Fruit fly (Drosophila melanogaster) whole organism, embryonic: ENCODE data around the gene CG10132.

Experiments
- Bdp1 ChIP-seq: fragments of 200-800 bp; sonication (Bioruptor generic); optimal IDR thresholded peaks from 3 replicates; lab custom pipeline; 2016; ENCODE audit warnings: missing biosample characterization, missing genetic modification characterization
- CG10462 ChIP-seq: fragments of 200-800 bp; sonication (Bioruptor generic); optimal IDR thresholded peaks from 2 replicates; lab custom pipeline; 2016; ENCODE audit warnings: missing biosample characterization, missing genetic modification characterization
- CG11398 ChIP-seq: fragments of 200-800 bp; sonication (Bioruptor generic); optimal IDR thresholded peaks from 2 replicates; lab custom pipeline; 2016; ENCODE audit warnings: missing biosample characterization, missing genetic modification characterization
- CG12391 ChIP-seq: fragments of 200-800 bp; sonication (Bioruptor generic); optimal IDR thresholded peaks from 3 replicates; lab custom pipeline; 2018; ENCODE audit warnings: missing biosample characterization, mild to moderate bottlenecking, missing genetic modification characterization, moderate library complexity
- CG16779 ChIP-seq: fragments of 200-800 bp; sonication (Bioruptor generic); IDR thresholded peaks from 2 replicates; pipeline ENCODE4 v1.3.6; 2022; ENCODE audit warnings: missing biosample characterization, missing genetic modification characterization
- CG17612 ChIP-seq: fragments of 200-800 bp; sonication (Bioruptor generic); IDR thresholded peaks from 2 replicates; pipeline ENCODE4 v1.3.6; 2022; ENCODE audit warnings: missing biosample characterization, missing genetic modification characterization
- CG17912 ChIP-seq: fragments of 200-800 bp; sonication (Bioruptor generic); optimal IDR thresholded peaks from 2 replicates; lab custom pipeline; 2018; ENCODE audit warnings: missing biosample characterization, mild to moderate bottlenecking, missing genetic modification characterization
- CG18599 ChIP-seq: fragments of 200-800 bp; sonication (Bioruptor generic); optimal IDR thresholded peaks from 3 replicates; lab custom pipeline; 2017; ENCODE audit warnings: missing biosample characterization, missing genetic modification characterization, mild to moderate bottlenecking, moderate library complexity, missing genetic modification reagents
- CG2678 ChIP-seq: fragments of 200-800 bp; sonication (Bioruptor generic); optimal IDR thresholded peaks from 3 replicates; lab custom pipeline; 2019; ENCODE audit warnings: missing biosample characterization, mild to moderate bottlenecking, missing genetic modification characterization, moderate library complexity
- CG2875 ChIP-seq: fragments of 200-800 bp; sonication (Bioruptor generic); optimal IDR thresholded peaks from 2 replicates; lab custom pipeline; 2017; ENCODE audit warnings: missing biosample characterization, mild to moderate bottlenecking, missing genetic modification characterization, missing genetic modification reagents
- CG30403 ChIP-seq: fragments of 200-800 bp; sonication (Bioruptor generic); optimal IDR thresholded peaks from 3 replicates; lab custom pipeline; 2016; ENCODE audit warnings: missing biosample characterization, missing genetic modification characterization
- CG31224 ChIP-seq: fragments of 200-800 bp; sonication (Bioruptor generic); IDR thresholded peaks from 2 replicates; pipeline ENCODE4 v1.3.6; 2022; ENCODE audit warnings: missing biosample characterization, missing genetic modification characterization
- CG32772 ChIP-seq: fragments of 200-800 bp; sonication (Bioruptor generic); IDR thresholded peaks from 2 replicates; pipeline ENCODE4 v1.3.6; 2022; ENCODE audit warnings: missing biosample characterization, missing genetic modification characterization
- CG3281 ChIP-seq: fragments of 200-800 bp; sonication (Bioruptor generic); optimal IDR thresholded peaks from 3 replicates; lab custom pipeline; 2017; ENCODE audit warnings: missing biosample characterization, mild to moderate bottlenecking, missing genetic modification characterization
- CG33557 ChIP-seq: fragments of 200-800 bp; sonication (Bioruptor generic); optimal IDR thresholded peaks from 2 replicates; lab custom pipeline; 2019; ENCODE audit warnings: missing biosample characterization, mild to moderate bottlenecking, missing genetic modification characterization, moderate library complexity
- CG3407 ChIP-seq: fragments of 200-800 bp; sonication (Bioruptor generic); optimal IDR thresholded peaks from 2 replicates; lab custom pipeline; 2018; ENCODE audit warnings: missing biosample characterization, mild to moderate bottlenecking, missing genetic modification characterization
- CG34224 ChIP-seq: fragments of 200-800 bp; sonication (Bioruptor generic); IDR thresholded peaks from 3 replicates; pipeline ENCODE4 v1.3.6; 2022; ENCODE audit warnings: missing biosample characterization, missing genetic modification characterization; ENCODE audit not compliant: partially characterized antibody
- CG4424 ChIP-seq: fragments of 200-800 bp; sonication (Bioruptor generic); optimal IDR thresholded peaks from 3 replicates; lab custom pipeline; 2016; ENCODE audit warnings: missing biosample characterization, missing genetic modification characterization
- CG8089 ChIP-seq: fragments of 200-800 bp; sonication (Bioruptor generic); optimal IDR thresholded peaks from 3 replicates; lab custom pipeline; 2016; ENCODE audit warnings: missing biosample characterization, missing genetic modification characterization
- CG8765 ChIP-seq: fragments of 200-800 bp; sonication (Bioruptor generic); IDR thresholded peaks from 2 replicates; pipeline ENCODE4 v1.3.6; 2022; ENCODE audit warnings: missing biosample characterization, missing genetic modification characterization
- CoRest ChIP-seq: fragments of 200-800 bp; sonication (Bioruptor generic); optimal IDR thresholded peaks from 3 replicates; lab custom pipeline; 2018; ENCODE audit warnings: missing biosample characterization, mild to moderate bottlenecking, missing genetic modification characterization, moderate library complexity
- Doc3 ChIP-seq: fragments of 200-800 bp; sonication (Bioruptor generic); IDR thresholded peaks from 3 replicates; pipeline ENCODE4 v1.3.6; 2022; ENCODE audit warnings: missing biosample characterization, missing genetic modification characterization; ENCODE audit not compliant: partially characterized antibody
- Hr3 ChIP-seq: fragments of 200-800 bp; sonication (Bioruptor generic); optimal IDR thresholded peaks from 3 replicates; lab custom pipeline; 2016; ENCODE audit warnings: missing biosample characterization, missing genetic modification characterization
- Neu2 ChIP-seq: fragments of 200-800 bp; sonication (Bioruptor generic); optimal IDR thresholded peaks from 3 replicates; lab custom pipeline; 2016; ENCODE audit warnings: missing biosample characterization, missing genetic modification characterization, borderline replicate concordance
- Nf-YC ChIP-seq: fragments of 200-800 bp; optimal IDR thresholded peaks from 3 replicates; lab custom pipeline; 2019; ENCODE audit warnings: missing biosample characterization, mild to moderate bottlenecking, missing genetic modification characterization, moderate library complexity
- Pdp1 ChIP-seq, 2 experiments: fragments of 200-800 bp; sonication (Bioruptor generic); optimal IDR thresholded peaks; 3 replicates each; lab custom pipeline; 2016; ENCODE audit warnings: missing biosample characterization in 2 of 2, missing genetic modification characterization in 2 of 2, mild to moderate bottlenecking in 1 of 2, moderate library complexity in 1 of 2
- Stat92E ChIP-seq, 3 experiments: fragments of >200 bp in 2 of 3; fragments of 200-800 bp in 1 of 3; sonication (Bioruptor generic) in 1 of 3; optimal IDR thresholded peaks; 2 replicates each; lab custom pipeline; 2017 to 2019; ENCODE audit warnings: missing biosample characterization in 3 of 3, missing genetic modification characterization in 3 of 3, mild to moderate bottlenecking in 1 of 3, moderate library complexity in 1 of 3
- TFAM ChIP-seq: fragments of 200-800 bp; sonication (Bioruptor generic); optimal IDR thresholded peaks from 2 replicates; lab custom pipeline; 2017; ENCODE audit warnings: missing biosample characterization, missing genetic modification characterization, inconsistent platforms
- abd-A ChIP-seq: fragments of 200-800 bp; sonication (Bioruptor generic); optimal IDR thresholded peaks from 3 replicates; lab custom pipeline; 2019; ENCODE audit warnings: missing biosample characterization, mild to moderate bottlenecking, missing genetic modification characterization, moderate library complexity
- ara ChIP-seq: fragments of 200-800 bp; sonication (Bioruptor generic); IDR thresholded peaks from 2 replicates; pipeline ENCODE4 v1.3.6; 2022; ENCODE audit warnings: missing biosample characterization, missing genetic modification characterization
- az2 ChIP-seq: fragments of 200-800 bp; sonication (Bioruptor generic); optimal IDR thresholded peaks from 3 replicates; lab custom pipeline; 2016; ENCODE audit warnings: missing biosample characterization, missing genetic modification characterization
- br ChIP-seq: fragments of >200 bp; optimal IDR thresholded peaks from 2 replicates; lab custom pipeline; 2017
- dati ChIP-seq: fragments of 200-800 bp; sonication (Bioruptor generic); IDR thresholded peaks from 2 replicates; pipeline ENCODE4 v1.3.6; 2022; ENCODE audit warnings: missing biosample characterization, missing genetic modification characterization
- grau ChIP-seq: fragments of 200-800 bp; optimal IDR thresholded peaks from 3 replicates; lab custom pipeline; 2019; ENCODE audit warnings: missing biosample characterization, mild to moderate bottlenecking, missing genetic modification characterization, moderate library complexity
- hkb ChIP-seq, 2 experiments: fragments of 200-800 bp in 1 of 2; fragments of >200 bp in 1 of 2; sonication (Bioruptor generic) in 1 of 2; IDR thresholded peaks in 1 of 2; optimal IDR thresholded peaks in 1 of 2; 2 replicates each; pipeline versions ENCODE4 v1.3.6 to Lab custom; 2017 to 2022; ENCODE audit warnings: missing biosample characterization in 1 of 2, missing genetic modification characterization in 1 of 2
- jing ChIP-seq: fragments of 200-800 bp; sonication (Bioruptor generic); optimal IDR thresholded peaks from 2 replicates; lab custom pipeline; 2018; ENCODE audit warnings: missing biosample characterization, mild to moderate bottlenecking, missing genetic modification characterization
- kay ChIP-seq: fragments of 200-800 bp; sonication (Bioruptor generic); optimal IDR thresholded peaks from 2 replicates; lab custom pipeline; 2016; ENCODE audit warnings: missing biosample characterization, missing genetic modification characterization
- klu ChIP-seq: fragments of 200-800 bp; sonication (Bioruptor generic); IDR thresholded peaks from 2 replicates; pipeline ENCODE4 v1.3.6; 2022; ENCODE audit warnings: missing biosample characterization, missing genetic modification characterization
- nau ChIP-seq: fragments of 200-800 bp; sonication (Bioruptor generic); optimal IDR thresholded peaks from 3 replicates; lab custom pipeline; 2017; ENCODE audit warnings: missing biosample characterization, mild to moderate bottlenecking, missing genetic modification characterization, missing genetic modification reagents
- onecut ChIP-seq: fragments of 200-800 bp; sonication (Bioruptor generic); IDR thresholded peaks from 2 replicates; pipeline ENCODE4 v1.3.6; 2022; ENCODE audit warnings: missing biosample characterization, missing genetic modification characterization
- p53 ChIP-seq: fragments of 200-800 bp; sonication (Bioruptor generic); optimal IDR thresholded peaks from 2 replicates; lab custom pipeline; 2016; ENCODE audit warnings: missing biosample characterization, missing genetic modification characterization
- sc ChIP-seq, 3 experiments: fragments of >200 bp in 2 of 3; fragments of 200-800 bp in 1 of 3; sonication (Bioruptor generic) in 1 of 3; optimal IDR thresholded peaks; 2 replicates in 2 of 3; 3 replicates in 1 of 3; lab custom pipeline; 2017; ENCODE audit warnings: mild to moderate bottlenecking in 1 of 3, missing biosample characterization in 1 of 3, missing genetic modification characterization in 1 of 3, missing genetic modification reagents in 1 of 3
- schlank ChIP-seq: fragments of 200-800 bp; sonication (Bioruptor generic); optimal IDR thresholded peaks from 2 replicates; lab custom pipeline; 2018; ENCODE audit warnings: missing biosample characterization, mild to moderate bottlenecking, missing genetic modification characterization
- tap ChIP-seq: fragments of 200-800 bp; optimal IDR thresholded peaks from 3 replicates; lab custom pipeline; 2019; ENCODE audit warnings: missing biosample characterization, mild to moderate bottlenecking, missing genetic modification characterization, moderate library complexity
- tio ChIP-seq: fragments of 200-800 bp; sonication (Bioruptor generic); optimal IDR thresholded peaks from 2 replicates; lab custom pipeline; 2017; ENCODE audit warnings: missing biosample characterization, missing genetic modification characterization, inconsistent platforms
- twi ChIP-seq: fragments of 200-800 bp; optimal IDR thresholded peaks from 2 replicates; lab custom pipeline; 2019; ENCODE audit warnings: missing biosample characterization, mild to moderate bottlenecking, missing genetic modification characterization, moderate library complexity
- unpg ChIP-seq: fragments of 200-800 bp; sonication (Bioruptor generic); optimal IDR thresholded peaks from 3 replicates; lab custom pipeline; 2018; ENCODE audit warnings: missing biosample characterization, mild to moderate bottlenecking, missing genetic modification characterization, moderate library complexity

CG10132 gene

DNA sequence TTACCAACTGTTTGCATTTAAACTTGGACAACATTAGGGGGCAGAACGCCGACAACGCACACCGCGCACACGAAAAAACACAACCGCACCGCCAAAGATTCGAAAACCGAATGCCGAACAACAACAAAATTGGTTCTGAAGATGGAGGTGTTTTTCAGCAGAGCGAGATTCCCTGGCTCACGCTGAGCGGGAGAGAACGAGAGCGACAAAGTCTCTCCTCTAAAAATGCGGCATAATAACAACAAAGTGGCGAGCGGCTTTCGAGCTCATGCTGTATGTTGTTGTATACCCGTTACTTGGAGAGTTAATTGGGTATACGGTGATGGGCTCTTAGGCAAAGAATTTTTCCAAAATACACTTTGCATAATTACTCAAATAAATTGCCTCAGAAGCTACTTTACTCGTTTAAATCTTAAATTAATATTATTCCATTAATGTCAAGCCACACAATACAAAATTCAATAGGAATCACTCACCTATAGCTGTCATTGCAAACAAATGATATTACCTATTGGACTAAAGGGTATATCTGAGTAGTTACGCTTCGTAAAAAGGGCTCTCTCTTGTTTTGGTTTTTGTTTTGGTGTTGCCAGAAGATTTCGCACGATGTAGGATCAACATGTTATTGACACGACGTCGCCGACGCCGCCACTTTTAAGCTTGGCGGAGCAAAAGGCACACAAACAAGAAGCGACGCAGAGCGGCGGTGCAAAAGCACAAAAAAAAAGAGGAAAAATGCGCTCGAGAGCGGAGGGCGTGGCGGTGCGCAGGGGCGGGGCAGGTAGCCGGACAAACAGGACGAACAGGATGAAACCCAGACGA lies 54.1 kb downstream of the CG10132 start (continued):
- TF ChIP-seq CG10462 (GFP tag; lab: Kevin White, UChicago) = no peak
- TF ChIP-seq CG16779 (GFP tag; lab: Robert Waterston, UW) = no peak
- peak; percentile 77 for TF ChIP-seq grau
- no peak for TF ChIP-seq hkb (optimal IDR thresholded peaks at IDR 0.05; lab: Kevin White, UChicago)
- TF ChIP-seq hkb (GFP tag; IDR thresholded peaks at IDR 0.05; lab: Robert Waterston, UW) = peak; percentile 72
- no peak for TF ChIP-seq p53 (GFP tag; lab: Kevin White, UChicago)
- TF ChIP-seq CG17912 (GFP tag; lab: Kevin White, UChicago) = no peak
- peak; percentile 62 for TF ChIP-seq unpg
- TF ChIP-seq CG3281 (GFP tag; lab: Kevin White, UChicago) = peak; percentile 78
- no peak for TF ChIP-seq klu (GFP tag; lab: Robert Waterston, UW)
- no peak for TF ChIP-seq nau
- TF ChIP-seq sc (optimal IDR thresholded peaks at IDR 0.05; lab: Kevin White, UChicago) = no peak
- TF ChIP-seq sc (GFP tag; optimal IDR thresholded peaks at IDR 0.05; lab: Kevin White, UChicago) = no peak
- peak; percentile 60; the same call in 1 of the 2 replicates for TF ChIP-seq CG31224 (GFP tag; lab: Robert Waterston, UW)
- peak; percentile 34; the same call in 1 of the 2 replicates for TF ChIP-seq CG32772
- TF ChIP-seq tio (GFP tag; lab: Kevin White, UChicago) = peak; percentile 63
- peak; percentile 46 for TF ChIP-seq Nf-YC (tag; lab: Kevin White, UChicago)
- TF ChIP-seq CoRest (tag; lab: Kevin White, UChicago) = peak; percentile 75
- TF ChIP-seq CG4424 (GFP tag; lab: Kevin White, UChicago) = peak; percentile 42
- no peak for TF ChIP-seq br
- TF ChIP-seq CG11398 = no peak
- peak; percentile 61 for TF ChIP-seq Hr3 (GFP tag; lab: Kevin White, UChicago)
- peak; percentile 55 for TF ChIP-seq schlank (tag; lab: Kevin White, UChicago)
- peak; percentile 59 for TF ChIP-seq az2 (GFP tag; lab: Kevin White, UChicago)
- TF ChIP-seq CG18599 (GFP tag; lab: Kevin White, UChicago) = peak; percentile 87
- no peak for TF ChIP-seq TFAM (GFP tag; lab: Kevin White, UChicago)
- peak; percentile 31; the same call in 1 of the 2 replicates for TF ChIP-seq CG17612 (GFP tag; lab: Robert Waterston, UW)
- TF ChIP-seq onecut (GFP tag; lab: Robert Waterston, UW) = 0 out of 2 replicates have a peak, but pooled peaks have one; percentile 27
- TF ChIP-seq Neu2 (GFP tag; lab: Kevin White, UChicago) = no peak
- TF ChIP-seq tap (tag; lab: Kevin White, UChicago) = peak; percentile 43
- peak; percentile 51; the same call in 1 of the 2 replicates for TF ChIP-seq ara
- no peak for TF ChIP-seq CG8089 (GFP tag; lab: Kevin White, UChicago)
- TF ChIP-seq kay (GFP tag; lab: Kevin White, UChicago) = peak; percentile 19
- peak; percentile 66 for TF ChIP-seq Bdp1 (GFP tag; lab: Kevin White, UChicago)
- TF ChIP-seq CG30403 = peak; percentile 69
- TF ChIP-seq CG3407 (GFP tag; lab: Kevin White, UChicago) = peak; percentile 30
- no peak for TF ChIP-seq dati (GFP tag; lab: Robert Waterston, UW)
- TF ChIP-seq CG8765 (GFP tag; lab: Robert Waterston, UW) = peak; percentile 37; the same call in 1 of the 2 replicates
- peak; percentile 33 for TF ChIP-seq jing (GFP tag; lab: Kevin White, UChicago)
- peak; percentile 19 for TF ChIP-seq CG2875
- no peak for TF ChIP-seq Doc3 (GFP tag; lab: Robert Waterston, UW)
- peak; percentile 70 for TF ChIP-seq CG12391
- peak; percentile 58 to 72 for TF ChIP-seq Pdp1 (GFP tag; optimal IDR thresholded peaks at IDR 0.05; lab: Kevin White, UChicago)
- TF ChIP-seq CG34224 = no peak; the same call in 2 of the 3 replicates
- TF ChIP-seq Stat92E (GFP tag; optimal IDR thresholded peaks at IDR 0.05; lab: Kevin White, UChicago) = no peak
- peak; percentile 27 for TF ChIP-seq CG33557 (GFP tag; lab: Kevin White, UChicago)
- TF ChIP-seq twi (tag; lab: Kevin White, UChicago) = peak; percentile 66
- TF ChIP-seq abd-A (tag; lab: Kevin White, UChicago) = peak; percentile 44
- TF ChIP-seq CG2678 (tag; lab: Kevin White, UChicago) = peak; percentile 85
